Worm (Caenorhabditis elegans): ENCODE measurements around the gene bus-5.

- TF ChIP-seq aptf-2 (GFP tag; conservative IDR thresholded peaks at IDR 0.05) (no peak), ama-1 (optimal IDR thresholded peaks at IDR 0.05) (no peak), ama-1 (GFP tag; optimal IDR thresholded peaks at IDR 0.05) (no peak), F23B12.7 (tag; optimal IDR thresholded peaks at IDR 0.05; ENCODE audit: insufficient read depth) (no peak), unc-62 (GFP tag; optimal IDR thresholded peaks at IDR 0.05) (no peak), B0019.2 (GFP tag; conservative IDR thresholded peaks at IDR 0.05) (no peak), F52B5.7 (tag; optimal IDR thresholded peaks at IDR 0.05) (no peak), dpl-1 (GFP tag; optimal IDR thresholded peaks at IDR 0.05) (no peak), B0261.1 (tag; optimal IDR thresholded peaks at IDR 0.05) (no peak), lsl-1 (GFP tag; optimal IDR thresholded peaks at IDR 0.05) (no peak), K11D2.4 (GFP tag; IDR thresholded peaks at IDR 0.05) (no peak), let-607 (tag; optimal IDR thresholded peaks at IDR 0.05) (no peak), snpc-1.3 (tag; optimal IDR thresholded peaks at IDR 0.05; ENCODE audit: insufficient read depth) (no peak), cebp-2 (GFP tag; IDR thresholded peaks at IDR 0.05) (no peak), attf-5 (GFP tag; optimal IDR thresholded peaks at IDR 0.05) (no peak)
These were observed 44.6 kb downstream of the bus-5 start for ce11 chrX:2068294-2068693.
